Worm (Caenorhabditis elegans): ENCODE results near the gene T13F2.6.

Gene T13F2.6

DNA sequence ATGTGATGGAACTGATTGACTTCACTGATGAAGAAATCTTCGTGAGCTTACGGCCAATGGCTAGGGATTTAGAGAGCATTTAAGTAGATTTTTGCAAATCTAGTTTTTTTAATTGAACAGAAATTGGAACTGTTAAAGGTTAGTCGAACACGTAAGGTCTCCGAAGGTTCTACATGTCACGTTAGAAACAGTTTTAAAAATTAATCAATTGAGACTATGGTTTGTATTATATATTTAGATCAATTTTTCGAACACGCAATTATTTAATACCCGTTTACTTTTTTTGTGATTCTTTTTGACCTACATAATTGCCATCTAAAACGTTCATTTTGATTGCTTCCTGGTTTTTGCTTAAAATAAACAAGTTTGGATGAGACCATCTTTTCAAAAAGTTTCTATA, 33.2 kb upstream of the T13F2.6 start, which contains the start of gene C28D4.4:
Gene C28D4.4 (minus strand): TSS at position 101 of the 400 bp plus-strand sequence.
- TF ChIP-seq skn-1 (tag; optimal IDR thresholded peaks at IDR 0.05) (no peak), nhr-67 (tag; optimal IDR thresholded peaks at IDR 0.05) (no peak), fos-1 (tag; optimal IDR thresholded peaks at IDR 0.05) (no peak), nhr-25 (tag; optimal IDR thresholded peaks at IDR 0.05) (no peak), unc-62 (GFP tag; optimal IDR thresholded peaks at IDR 0.05) (no peak)

DNA sequence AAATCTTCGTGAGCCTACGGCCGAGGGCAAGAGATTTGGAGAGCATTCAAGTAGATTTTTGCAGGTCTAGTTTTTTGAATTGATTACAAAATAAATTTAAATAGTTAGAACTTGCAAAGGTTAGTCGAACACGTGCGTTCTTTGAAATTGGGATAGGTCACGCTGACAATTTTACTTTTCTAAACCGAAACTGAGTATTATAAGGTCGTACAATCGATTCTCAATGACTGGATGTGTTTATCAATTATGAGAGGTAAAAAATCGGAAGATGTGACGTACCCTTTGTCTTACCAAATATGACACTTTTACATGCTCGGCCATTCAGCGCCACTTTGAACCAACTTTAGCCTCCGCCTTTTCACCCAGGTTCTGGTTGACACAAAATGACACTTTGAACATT, 31.4 kb upstream of the T13F2.6 start, which contains the start of gene C28D4.5:
Gene C28D4.5 (minus strand): TSS at position 101 of the 400 bp plus-strand sequence.
- TF ChIP-seq ama-1 (optimal IDR thresholded peaks at IDR 0.05) (no peak), nhr-67 (tag; optimal IDR thresholded peaks at IDR 0.05) (no peak), pha-4 (tag; optimal IDR thresholded peaks at IDR 0.05) (no peak), nhr-28 (tag; optimal IDR thresholded peaks at IDR 0.05) (no peak), egl-27 (tag; optimal IDR thresholded peaks at IDR 0.05) (no peak), aly-2 (tag; optimal IDR thresholded peaks at IDR 0.05) (no peak), nhr-12 (tag; optimal IDR thresholded peaks at IDR 0.05) (no peak), sea-2 (GFP tag; optimal IDR thresholded peaks at IDR 0.05) (no peak), ceh-16 (tag; optimal IDR thresholded peaks at IDR 0.05) (no peak), ceh-82 (tag; optimal IDR thresholded peaks at IDR 0.05) (no peak), ztf-11 (tag; optimal IDR thresholded peaks at IDR 0.05) (no peak), jun-1 (tag; optimal IDR thresholded peaks at IDR 0.05) (no peak), pqm-1 (tag; optimal IDR thresholded peaks at IDR 0.05) (no peak), nhr-23 (tag; optimal IDR thresholded peaks at IDR 0.05) (no peak), lsy-12 (tag; optimal IDR thresholded peaks at IDR 0.05) (no peak), fkh-2 (tag; optimal IDR thresholded peaks at IDR 0.05) (no peak), lin-39 (tag; optimal IDR thresholded peaks at IDR 0.05) (no peak), ceh-28 (tag; optimal IDR thresholded peaks at IDR 0.05) (no peak), ceh-9 (tag; optimal IDR thresholded peaks at IDR 0.05) (no peak), nhr-77 (tag; optimal IDR thresholded peaks at IDR 0.05) (no peak)

DNA sequence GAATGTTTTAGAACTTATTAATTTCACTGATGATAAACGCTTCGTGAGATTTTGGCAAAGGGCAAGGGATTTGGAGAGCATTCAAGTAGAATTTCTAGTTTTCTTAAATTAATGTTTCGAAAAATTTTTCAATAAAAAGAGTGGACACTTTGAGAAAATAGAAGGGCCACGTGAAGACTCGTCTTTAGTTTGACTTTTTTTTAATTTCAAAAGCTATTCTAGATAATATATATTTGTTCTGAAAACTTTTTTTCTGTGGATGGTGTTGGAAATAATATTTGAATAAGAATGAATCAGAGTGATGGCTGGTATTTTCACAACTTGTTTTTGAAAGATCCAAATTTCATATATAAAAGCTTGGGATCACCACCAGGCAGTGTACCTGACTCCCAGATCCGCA, 29.8 kb upstream of the T13F2.6 start, which contains the start of gene C28D4.8:
Gene C28D4.8 (minus strand): TSS at position 101 of the 400 bp plus-strand sequence.
- TF ChIP-seq unc-62 (GFP tag; optimal IDR thresholded peaks at IDR 0.05): no peak
- TF ChIP-seq ceh-9 (tag; optimal IDR thresholded peaks at IDR 0.05): no peak
- TF ChIP-seq unc-39 (tag; optimal IDR thresholded peaks at IDR 0.05): no peak
- TF ChIP-seq ztf-4 (tag; optimal IDR thresholded peaks at IDR 0.05): no peak
- no peak for TF ChIP-seq snpc-4 (tag; optimal IDR thresholded peaks at IDR 0.05)
- TF ChIP-seq sea-2 (GFP tag; optimal IDR thresholded peaks at IDR 0.05): no peak
- TF ChIP-seq egl-5 (tag; optimal IDR thresholded peaks at IDR 0.05): no peak
- TF ChIP-seq ZK546.5 (tag; optimal IDR thresholded peaks at IDR 0.05): no peak
- no peak for TF ChIP-seq R02D3.7 (tag; optimal IDR thresholded peaks at IDR 0.05)
- no peak for TF ChIP-seq nhr-237 (tag; optimal IDR thresholded peaks at IDR 0.05)
- TF ChIP-seq lin-15B (tag; optimal IDR thresholded peaks at IDR 0.05): no peak
- TF ChIP-seq pha-4 (tag; optimal IDR thresholded peaks at IDR 0.05): no peak
- TF ChIP-seq ama-1 (optimal IDR thresholded peaks at IDR 0.05): no peak
- TF ChIP-seq ceh-28 (tag; optimal IDR thresholded peaks at IDR 0.05): no peak
- TF ChIP-seq jun-1 (tag; optimal IDR thresholded peaks at IDR 0.05): no peak

ce11 chrIV:9755713-9756112, 22.4 kb upstream of the T13F2.6 start:
- no peak for TF ChIP-seq nhr-76 (tag; optimal IDR thresholded peaks at IDR 0.05)
- TF ChIP-seq elt-3 (tag; optimal IDR thresholded peaks at IDR 0.05): peak in 1 of 3 experiments; percentile 84

DNA sequence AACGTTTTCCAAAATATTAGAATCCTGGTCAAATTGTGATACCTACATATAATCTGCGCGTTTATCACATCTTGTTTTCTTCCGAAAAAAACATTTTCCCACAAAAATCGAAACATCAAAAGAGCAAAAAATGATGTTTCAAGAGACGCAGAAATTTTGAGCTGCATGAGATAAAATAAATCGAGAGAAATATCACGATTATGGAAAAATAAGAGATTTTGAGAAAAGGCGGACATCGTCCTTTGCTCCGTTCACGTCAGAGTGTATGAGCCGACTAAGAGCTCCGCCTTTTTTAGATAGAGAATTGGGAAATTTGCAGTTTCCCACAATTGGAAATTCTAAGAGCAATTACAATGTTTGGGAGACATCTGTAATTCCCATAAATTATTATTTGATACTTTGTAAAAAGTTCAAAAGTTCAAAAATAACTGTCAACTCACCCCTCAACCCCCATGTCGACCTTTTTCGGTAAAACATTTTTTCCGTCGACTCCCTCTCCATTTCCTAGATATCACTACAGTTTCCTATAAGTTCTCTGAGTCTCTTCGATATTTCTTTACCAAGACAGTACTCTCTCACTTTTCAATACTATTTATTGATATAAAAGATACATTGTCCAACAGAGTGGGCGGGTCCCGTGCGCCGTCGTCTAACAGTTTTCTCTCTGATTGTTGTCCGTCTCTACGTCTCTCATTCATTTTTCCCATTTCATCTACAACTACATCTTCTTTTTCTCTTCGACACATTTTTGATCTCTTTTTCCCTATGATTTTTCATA, 21.3 kb upstream of the T13F2.6 start:
- TF ChIP-seq nhr-43 (tag; optimal IDR thresholded peaks at IDR 0.05; ENCODE audit: poor library complexity, severe bottlenecking) (peak; percentile 43), unc-62 (GFP tag; optimal IDR thresholded peaks at IDR 0.05) (no peak), nhr-11 (tag; optimal IDR thresholded peaks at IDR 0.05) (no peak), lin-39 (tag; optimal IDR thresholded peaks at IDR 0.05) (no peak), egl-27 (tag; optimal IDR thresholded peaks at IDR 0.05) (no peak), lin-15B (tag; optimal IDR thresholded peaks at IDR 0.05) (peak; percentile 0), ZK546.5 (tag; optimal IDR thresholded peaks at IDR 0.05) (no peak), nhr-23 (tag; optimal IDR thresholded peaks at IDR 0.05) (peak; percentile 82), nhr-237 (tag; optimal IDR thresholded peaks at IDR 0.05) (no peak), ztf-4 (tag; optimal IDR thresholded peaks at IDR 0.05) (no peak), ceh-28 (tag; optimal IDR thresholded peaks at IDR 0.05) (peak; percentile 31), ama-1 (optimal IDR thresholded peaks at IDR 0.05) (no peak), nfya-1 (tag; optimal IDR thresholded peaks at IDR 0.05; ENCODE audit: insufficient read depth) (peak; percentile 2), jun-1 (tag; optimal IDR thresholded peaks at IDR 0.05) (peak; percentile 44), ceh-16 (tag; optimal IDR thresholded peaks at IDR 0.05) (no peak), nhr-25 (tag; optimal IDR thresholded peaks at IDR 0.05) (peak; percentile 49), pqm-1 (tag; optimal IDR thresholded peaks at IDR 0.05) (peak; percentile 25), mml-1 (tag; optimal IDR thresholded peaks at IDR 0.05) (no peak), pha-4 (tag; optimal IDR thresholded peaks at IDR 0.05) (peak; percentile 71), fkh-2 (tag; optimal IDR thresholded peaks at IDR 0.05) (no peak), elt-2 (tag; optimal IDR thresholded peaks at IDR 0.05) (peak; percentile 65), R02D3.7 (tag; optimal IDR thresholded peaks at IDR 0.05) (no peak)

All from whole organism, L3 larva.